Fruit fly (Drosophila melanogaster) whole organism, embryonic: ENCODE data around the gene Cad74A.

Source experiments
- Adf1 ChIP-seq: fragments of 200-800 bp; sonication (Bioruptor generic); IDR thresholded peaks from 2 replicates; pipeline ENCODE4 v1.3.6; 2022; ENCODE audit warnings: missing biosample characterization, missing genetic modification characterization
- Atf-2 ChIP-seq: fragments of 200-800 bp; sonication (Bioruptor generic); optimal IDR thresholded peaks from 2 replicates; lab custom pipeline; 2016; ENCODE audit warnings: missing biosample characterization, missing genetic modification characterization
- Atf3 ChIP-seq: fragments of 200-800 bp; sonication (Bioruptor generic); optimal IDR thresholded peaks from 3 replicates; lab custom pipeline; 2016; ENCODE audit warnings: missing biosample characterization, missing genetic modification characterization
- Awh ChIP-seq: fragments of 200-800 bp; sonication (Bioruptor generic); IDR thresholded peaks from 2 replicates; pipeline ENCODE4, ENCODE4 v1.3.6; 2022; ENCODE audit warnings: missing biosample characterization, missing genetic modification characterization
- CG10565 ChIP-seq: fragments of 200-800 bp; sonication (Bioruptor generic); optimal IDR thresholded peaks from 3 replicates; lab custom pipeline; 2016; ENCODE audit warnings: missing biosample characterization, mild to moderate bottlenecking, missing genetic modification characterization
- CG11560 ChIP-seq: fragments of 200-800 bp; sonication (Bioruptor generic); IDR thresholded peaks from 3 replicates; pipeline ENCODE4 v1.3.6; 2022; ENCODE audit warnings: missing biosample characterization, missing genetic modification characterization
- CG12104 ChIP-seq: fragments of 200-800 bp; sonication (Bioruptor generic); optimal IDR thresholded peaks from 3 replicates; lab custom pipeline; 2016; ENCODE audit warnings: missing biosample characterization, missing genetic modification characterization
- CG1233 ChIP-seq: fragments of 200-800 bp; sonication (Bioruptor generic); optimal IDR thresholded peaks from 4 replicates; lab custom pipeline; 2018; ENCODE audit warnings: missing biosample characterization, mild to moderate bottlenecking, missing genetic modification characterization
- CG12744 ChIP-seq: fragments of 200-800 bp; sonication (Bioruptor generic); optimal IDR thresholded peaks from 2 replicates; lab custom pipeline; 2016; ENCODE audit warnings: missing biosample characterization, missing genetic modification characterization
- CG13287 ChIP-seq: fragments of 200-800 bp; sonication (Bioruptor generic); IDR thresholded peaks from 2 replicates; pipeline ENCODE4 v1.3.6; 2022; ENCODE audit warnings: missing biosample characterization, missing genetic modification characterization; ENCODE audit not compliant: partially characterized antibody
- CG13424 ChIP-seq: fragments of 200-800 bp; sonication (Bioruptor generic); optimal IDR thresholded peaks from 2 replicates; lab custom pipeline; 2019; ENCODE audit warnings: missing biosample characterization, mild to moderate bottlenecking, missing genetic modification characterization, moderate library complexity
- CG1529 ChIP-seq: fragments of 200-800 bp; sonication (Bioruptor generic); optimal IDR thresholded peaks from 3 replicates; lab custom pipeline; 2018; ENCODE audit warnings: missing biosample characterization, missing genetic modification characterization
- CG15514 ChIP-seq: fragments of 200-800 bp; sonication (Bioruptor generic); optimal IDR thresholded peaks from 3 replicates; lab custom pipeline; 2017; ENCODE audit warnings: missing biosample characterization, missing genetic modification characterization, mild to moderate bottlenecking, moderate library complexity, missing genetic modification reagents
- CG16813 ChIP-seq: fragments of 200-800 bp; sonication (Bioruptor generic); IDR thresholded peaks from 3 replicates; pipeline ENCODE4 v1.3.6; 2022; ENCODE audit warnings: missing biosample characterization, missing genetic modification characterization; ENCODE audit not compliant: partially characterized antibody
- CG17186 ChIP-seq: fragments of 200-800 bp; sonication (Bioruptor generic); optimal IDR thresholded peaks from 3 replicates; lab custom pipeline; 2017; ENCODE audit warnings: missing biosample characterization, missing genetic modification reagents, missing genetic modification characterization
- CG2199 ChIP-seq: fragments of 200-800 bp; sonication (Bioruptor generic); IDR thresholded peaks from 3 replicates; pipeline ENCODE4 v1.3.6; 2022; ENCODE audit warnings: missing biosample characterization, missing genetic modification characterization
- CG32772 ChIP-seq: fragments of 200-800 bp; sonication (Bioruptor generic); IDR thresholded peaks from 2 replicates; pipeline ENCODE4 v1.3.6; 2022; ENCODE audit warnings: missing biosample characterization, missing genetic modification characterization
- CG33213 ChIP-seq: fragments of 200-800 bp; sonication (Bioruptor generic); optimal IDR thresholded peaks from 3 replicates; lab custom pipeline; 2016; ENCODE audit warnings: missing biosample characterization, missing genetic modification characterization
- CG4707 ChIP-seq: fragments of 200-800 bp; sonication (Bioruptor generic); optimal IDR thresholded peaks from 2 replicates; lab custom pipeline; 2018; ENCODE audit warnings: missing biosample characterization, mild to moderate bottlenecking, missing genetic modification characterization, moderate library complexity
- CG6175 ChIP-seq: fragments of 200-800 bp; sonication (Bioruptor generic); IDR thresholded peaks from 3 replicates; pipeline ENCODE4 v1.3.6; 2022; ENCODE audit warnings: missing biosample characterization, missing genetic modification characterization
- CG6765 ChIP-seq: fragments of 200-800 bp; sonication (Bioruptor generic); optimal IDR thresholded peaks from 3 replicates; lab custom pipeline; 2017; ENCODE audit warnings: missing biosample characterization, mild to moderate bottlenecking, missing genetic modification characterization
- CG9932 ChIP-seq: fragments of 200-800 bp; sonication (Bioruptor generic); IDR thresholded peaks from 2 replicates; pipeline ENCODE4 v1.3.6; 2022; ENCODE audit warnings: missing biosample characterization, missing genetic modification characterization
- Dip2 ChIP-seq: fragments of 200-800 bp; sonication (Bioruptor generic); IDR thresholded peaks from 2 replicates; pipeline ENCODE4 v1.3.6; 2022; ENCODE audit warnings: missing biosample characterization, missing genetic modification characterization
- E2f2 ChIP-seq: fragments of 200-800 bp; sonication (Bioruptor generic); IDR thresholded peaks from 2 replicates; pipeline ENCODE4 v1.3.6; 2022; ENCODE audit warnings: missing biosample characterization, missing genetic modification characterization
- H15 ChIP-seq: fragments of 200-800 bp; sonication (Bioruptor generic); IDR thresholded peaks from 3 replicates; pipeline ENCODE4 v1.3.6; 2022; ENCODE audit warnings: missing biosample characterization, missing genetic modification characterization
- HmgD ChIP-seq: fragments of 200-800 bp; sonication (Bioruptor generic); optimal IDR thresholded peaks from 3 replicates; lab custom pipeline; 2016; ENCODE audit warnings: missing biosample characterization, missing genetic modification characterization
- HmgZ ChIP-seq: fragments of 200-800 bp; sonication (Bioruptor generic); optimal IDR thresholded peaks from 2 replicates; lab custom pipeline; 2018; ENCODE audit warnings: missing biosample characterization, mild to moderate bottlenecking, missing genetic modification characterization
- Hr78 ChIP-seq, 2 experiments: fragments of 200-800 bp in 1 of 2; fragments of >200 bp in 1 of 2; sonication (Bioruptor generic) in 1 of 2; optimal IDR thresholded peaks; 2 replicates each; lab custom pipeline; 2017 to 2019; ENCODE audit warnings: missing biosample characterization in 2 of 2, missing genetic modification characterization in 2 of 2, mild to moderate bottlenecking in 1 of 2, moderate library complexity in 1 of 2
- Kr ChIP-seq: fragments of 200-800 bp; sonication (Bioruptor generic); optimal IDR thresholded peaks from 2 replicates; lab custom pipeline; 2017; ENCODE audit warnings: missing biosample characterization, mild to moderate bottlenecking, missing genetic modification characterization
- Opbp ChIP-seq: fragments of 200-800 bp; sonication (Bioruptor generic); IDR thresholded peaks from 3 replicates; pipeline ENCODE4 v1.3.6; 2022; ENCODE audit warnings: missing biosample characterization, missing genetic modification characterization; ENCODE audit not compliant: partially characterized antibody
- Ptx1 ChIP-seq: fragments of 200-800 bp; sonication (Bioruptor generic); IDR thresholded peaks from 2 replicates; pipeline ENCODE4 v1.3.6; 2022; ENCODE audit warnings: missing biosample characterization, missing genetic modification characterization
- Sin3A ChIP-seq: fragments of >200 bp; optimal IDR thresholded peaks from 2 replicates; lab custom pipeline; 2018
- TFAM ChIP-seq: fragments of 200-800 bp; sonication (Bioruptor generic); optimal IDR thresholded peaks from 2 replicates; lab custom pipeline; 2017; ENCODE audit warnings: missing biosample characterization, missing genetic modification characterization, inconsistent platforms
- Xbp1 ChIP-seq: fragments of 200-800 bp; sonication (Bioruptor generic); optimal IDR thresholded peaks from 3 replicates; lab custom pipeline; 2016; ENCODE audit warnings: missing biosample characterization, mild to moderate bottlenecking, missing genetic modification characterization
- az2 ChIP-seq: fragments of 200-800 bp; sonication (Bioruptor generic); optimal IDR thresholded peaks from 3 replicates; lab custom pipeline; 2016; ENCODE audit warnings: missing biosample characterization, missing genetic modification characterization
- br ChIP-seq: fragments of >200 bp; optimal IDR thresholded peaks from 2 replicates; lab custom pipeline; 2017
- ci ChIP-seq: fragments of 200-800 bp; sonication (Bioruptor generic); IDR thresholded peaks from 3 replicates; pipeline ENCODE4 v1.3.6; 2022; ENCODE audit warnings: missing biosample characterization, missing genetic modification characterization
- emc ChIP-seq: fragments of 200-800 bp; sonication (Bioruptor generic); optimal IDR thresholded peaks from 2 replicates; lab custom pipeline; 2016; ENCODE audit warnings: missing biosample characterization, missing genetic modification characterization
- exex ChIP-seq: fragments of 200-800 bp; sonication (Bioruptor generic); optimal IDR thresholded peaks from 4 replicates; lab custom pipeline; 2018; ENCODE audit warnings: missing biosample characterization, mild to moderate bottlenecking, missing genetic modification characterization, moderate library complexity
- gem ChIP-seq: fragments of 200-800 bp; sonication (Bioruptor generic); optimal IDR thresholded peaks from 2 replicates; lab custom pipeline; 2019; ENCODE audit warnings: missing biosample characterization, mild to moderate bottlenecking, missing genetic modification characterization, moderate library complexity
- ham ChIP-seq: fragments of 200-800 bp; sonication (Bioruptor generic); IDR thresholded peaks from 2 replicates; pipeline ENCODE4 v1.3.6; 2022; ENCODE audit warnings: missing biosample characterization, missing genetic modification characterization
- hth ChIP-seq: fragments of >200 bp; optimal IDR thresholded peaks from 2 replicates; lab custom pipeline; 2017; ENCODE audit warnings: inconsistent platforms
- ken ChIP-seq: fragments of 200-800 bp; sonication (Bioruptor generic); IDR thresholded peaks from 3 replicates; pipeline ENCODE4 v1.3.6; 2022; ENCODE audit warnings: missing biosample characterization, missing genetic modification characterization
- lov ChIP-seq, 2 experiments: fragments of 200-800 bp in 1 of 2; fragments of >200 bp in 1 of 2; sonication (Bioruptor generic) in 1 of 2; IDR thresholded peaks in 1 of 2; optimal IDR thresholded peaks in 1 of 2; 2 replicates in 1 of 2; 3 replicates in 1 of 2; pipeline versions ENCODE4 v1.3.6 to Lab custom; 2017 to 2022; ENCODE audit warnings: missing biosample characterization in 1 of 2, missing genetic modification characterization in 1 of 2
- otp ChIP-seq: fragments of 200-800 bp; sonication (Bioruptor generic); IDR thresholded peaks from 3 replicates; pipeline ENCODE4, ENCODE4 v1.3.6; 2022; ENCODE audit warnings: missing biosample characterization, missing genetic modification characterization
- row ChIP-seq: fragments of 200-800 bp; sonication (Bioruptor generic); IDR thresholded peaks from 3 replicates; pipeline ENCODE4 v1.3.6; 2022; ENCODE audit warnings: missing biosample characterization, missing genetic modification characterization
- sens-2 ChIP-seq: fragments of 200-800 bp; sonication (Bioruptor generic); IDR thresholded peaks from 2 replicates; pipeline ENCODE4 v1.3.6; 2022; ENCODE audit warnings: missing biosample characterization, missing genetic modification characterization
- tin ChIP-seq: fragments of 200-800 bp; sonication (Bioruptor generic); optimal IDR thresholded peaks from 3 replicates; lab custom pipeline; 2016; ENCODE audit warnings: missing biosample characterization, missing genetic modification characterization
- trem ChIP-seq: fragments of 200-800 bp; optimal IDR thresholded peaks from 3 replicates; lab custom pipeline; 2019; ENCODE audit warnings: missing biosample characterization, mild to moderate bottlenecking, missing genetic modification characterization, moderate library complexity
- unpg ChIP-seq: fragments of 200-800 bp; sonication (Bioruptor generic); optimal IDR thresholded peaks from 3 replicates; lab custom pipeline; 2018; ENCODE audit warnings: missing biosample characterization, mild to moderate bottlenecking, missing genetic modification characterization, moderate library complexity
- wor ChIP-seq: fragments of 200-800 bp; sonication (Bioruptor generic); IDR thresholded peaks from 2 replicates; pipeline ENCODE4 v1.3.6; 2022; ENCODE audit warnings: missing biosample characterization, missing genetic modification characterization

The Cad74A gene

DNA sequence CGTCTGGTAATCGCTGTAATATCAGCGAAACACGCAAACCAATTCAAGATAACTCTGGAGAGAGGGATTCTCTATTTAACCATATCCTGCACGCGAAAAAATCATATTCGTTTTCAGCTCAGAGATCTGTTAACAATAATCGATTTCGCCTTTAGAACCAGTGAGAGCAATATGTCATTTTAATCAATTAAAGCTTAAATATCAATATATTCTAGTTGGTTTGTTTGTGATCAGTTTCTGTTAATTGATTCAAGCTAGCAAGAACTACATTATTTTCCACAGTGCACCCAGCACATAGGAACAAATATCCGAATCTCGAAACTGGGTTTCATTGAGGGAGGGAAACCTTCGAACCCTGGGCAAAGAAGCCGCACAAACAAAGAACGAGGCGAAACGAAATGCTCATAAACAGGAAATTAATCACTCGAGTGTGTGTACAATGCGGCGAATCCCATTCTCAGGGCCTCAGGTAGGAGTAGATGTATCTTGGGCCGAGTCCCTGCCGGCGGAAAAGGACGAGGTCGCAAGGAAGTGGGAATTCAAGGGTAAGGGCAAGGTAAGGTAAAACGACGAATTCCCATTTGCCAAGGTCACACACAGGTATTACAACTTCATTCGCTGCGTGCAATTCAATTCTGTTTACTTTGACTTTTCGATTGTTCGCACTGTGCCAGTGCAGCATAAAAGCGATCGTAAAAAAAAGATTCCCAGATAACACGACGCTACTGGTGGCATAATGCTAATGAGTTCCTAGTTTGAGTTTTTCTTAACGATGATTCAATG lies 36.8 kb upstream of the Cad74A start (continued):
- TF ChIP-seq Xbp1 (GFP tag; lab: Kevin White, UChicago) (peak; percentile 29), HmgZ (tag; lab: Kevin White, UChicago) (no peak), Opbp (GFP tag; lab: Robert Waterston, UW) (no peak), CG11560 (tag; lab: Robert Waterston, UW) (no peak), Kr (peak; percentile 50), CG33213 (GFP tag; lab: Kevin White, UChicago) (peak; percentile 14), tin (GFP tag; lab: Kevin White, UChicago) (peak; percentile 31), TFAM (GFP tag; lab: Kevin White, UChicago) (no peak), ken (no peak), CG1233 (no peak), CG17186 (GFP tag; lab: Kevin White, UChicago) (no peak), az2 (GFP tag; lab: Kevin White, UChicago) (peak; percentile 29), CG13287 (no peak), CG6765 (GFP tag; lab: Kevin White, UChicago) (no peak), CG16813 (GFP tag; lab: Robert Waterston, UW) (no peak), Sin3A (lab: Kevin White, UChicago) (no peak), Adf1 (no peak), CG15514 (GFP tag; lab: Kevin White, UChicago) (no peak), wor (no peak), H15 (GFP tag; lab: Robert Waterston, UW) (no peak), ham (GFP tag; lab: Robert Waterston, UW) (no peak), Atf-2 (GFP tag; lab: Kevin White, UChicago) (peak; percentile 8), hth (lab: Kevin White, UChicago) (no peak), Hr78 (GFP tag; optimal IDR thresholded peaks at IDR 0.05; lab: Kevin White, UChicago) (no peak), Atf3 (GFP tag; lab: Kevin White, UChicago) (no peak), lov (optimal IDR thresholded peaks at IDR 0.05; lab: Kevin White, UChicago) (no peak), lov (GFP tag; IDR thresholded peaks at IDR 0.05; lab: Robert Waterston, UW) (no peak; the same call in 2 of the 3 replicates), E2f2 (GFP tag; lab: Robert Waterston, UW) (no peak), CG13424 (tag; lab: Kevin White, UChicago) (no peak), Awh (GFP tag; lab: Robert Waterston, UW) (no peak), CG4707 (GFP tag; lab: Kevin White, UChicago) (no peak), gem (tag; lab: Kevin White, UChicago) (peak; percentile 75), CG12744 (no peak), row (peak; percentile 57; the same call in 1 of the 3 replicates), CG32772 (no peak), Dip2 (GFP tag; lab: Robert Waterston, UW) (no peak), sens-2 (GFP tag; lab: Robert Waterston, UW) (0 out of 2 replicates have a peak, but pooled peaks have one; percentile 17), br (lab: Kevin White, UChicago) (no peak), Ptx1 (GFP tag; lab: Robert Waterston, UW) (0 out of 2 replicates have a peak, but pooled peaks have one; percentile 27), ci (GFP tag; lab: Robert Waterston, UW) (no peak), emc (GFP tag; lab: Kevin White, UChicago) (no peak), unpg (GFP tag; lab: Kevin White, UChicago) (peak; percentile 21), CG9932 (GFP tag; lab: Robert Waterston, UW) (no peak), CG12104 (peak; percentile 15), HmgD (GFP tag; lab: Kevin White, UChicago) (no peak), exex (tag; lab: Kevin White, UChicago) (no peak), trem (tag; lab: Kevin White, UChicago) (peak; percentile 56), CG2199 (GFP tag; lab: Robert Waterston, UW) (no peak), CG6175 (no peak), CG10565 (no peak), CG1529 (no peak), otp (GFP tag; lab: Robert Waterston, UW) (0 out of 3 replicates have a peak, but pooled peaks have one; percentile 20)
